Worm (Caenorhabditis elegans) whole organism, midembryonic: ENCODE results near the gene C44H4.4.

ENCODE experiments used
- T22C8.4 ChIP-seq: fragments of 200-800 bp; sonication (Bioruptor generic); IDR thresholded peaks from 2 replicates; pipeline ENCODE4 v1.3.6; 2022; ENCODE audit warnings: missing genetic modification characterization, missing compliant biosample characterization
- cog-1 ChIP-seq: sonication (generic microtip); optimal IDR thresholded peaks from 2 replicates; lab custom pipeline; 2016; ENCODE audit warnings: missing genetic modification characterization, missing compliant biosample characterization
- flt-1 ChIP-seq: fragments of 200-800 bp; sonication (Bioruptor generic); IDR thresholded peaks from 2 replicates; pipeline ENCODE4 v1.3.6; 2022; ENCODE audit warnings: missing genetic modification characterization, missing compliant biosample characterization
- klf-2 ChIP-seq: fragments of 200-800 bp; sonication (Bioruptor generic); conservative IDR thresholded peaks from 2 replicates; pipeline ENCODE4 v1.3.6; 2022; ENCODE audit warnings: missing genetic modification reagents, missing genetic modification characterization, missing compliant biosample characterization
- med-1 ChIP-seq: sonication (generic microtip); optimal IDR thresholded peaks from 2 replicates; lab custom pipeline; 2017; ENCODE audit warnings: missing genetic modification characterization, mild to moderate bottlenecking, missing compliant biosample characterization, antibody characterized with exemption, missing genetic modification reagents; ENCODE audit not compliant: insufficient read depth
- ref-1 ChIP-seq: fragments of 200-800 bp; sonication (Bioruptor generic); conservative IDR thresholded peaks from 2 replicates; pipeline ENCODE4 v1.3.6; 2022; ENCODE audit warnings: missing genetic modification reagents, missing genetic modification characterization, missing compliant biosample characterization
- tab-1 ChIP-seq: fragments of 200-800 bp; sonication (Bioruptor generic); IDR thresholded peaks from 2 replicates; pipeline ENCODE4 v1.3.6; 2022; ENCODE audit warnings: missing genetic modification characterization, missing compliant biosample characterization
- ztf-23 ChIP-seq: fragments of 200-800 bp; sonication (Bioruptor generic); IDR thresholded peaks from 2 replicates; pipeline ENCODE4 v1.3.6; 2022; ENCODE audit warnings: missing genetic modification reagents, missing genetic modification characterization, missing compliant biosample characterization
- ztf-29 ChIP-seq: fragments of 200-800 bp; sonication (Bioruptor generic); IDR thresholded peaks from 2 replicates; pipeline ENCODE4 v1.3.6; 2022; ENCODE audit warnings: missing genetic modification reagents, missing genetic modification characterization, missing compliant biosample characterization

ce11 chrX:14562286-14563086 is 26.4 kb downstream of the C44H4.4 start:
- TF ChIP-seq ztf-29 (GFP tag; lab: Robert Waterston, UW) (no peak), flt-1 (GFP tag; lab: Robert Waterston, UW) (no peak), ref-1 (GFP tag; lab: Robert Waterston, UW) (no peak), med-1 (GFP tag; lab: Kevin White, UChicago) (no peak), ztf-23 (GFP tag; lab: Robert Waterston, UW) (no peak), cog-1 (tag; lab: Kevin White, UChicago) (no peak), tab-1 (GFP tag; lab: Robert Waterston, UW) (no peak), klf-2 (GFP tag; lab: Robert Waterston, UW) (no peak), T22C8.4 (GFP tag; lab: Robert Waterston, UW) (no peak)
